Worm (Caenorhabditis elegans) whole organism, L1 larva: ENCODE data around the gene alh-7.

Experiments used
- Y116A8C.19 ChIP-seq: sonication (generic microtip); optimal IDR thresholded peaks from 2 replicates; lab custom pipeline; 2016; ENCODE audit warnings: missing compliant biosample characterization, missing genetic modification characterization, borderline replicate concordance
- aha-1 ChIP-seq: fragments of 150-350 bp; optimal IDR thresholded peaks from 2 replicates; lab custom pipeline; 2014; ENCODE audit warnings: missing biosample characterization, missing genetic modification characterization
- ceh-8 ChIP-seq: fragments of 200-800 bp; sonication (Bioruptor generic); optimal IDR thresholded peaks from 2 replicates; lab custom pipeline; 2018; ENCODE audit warnings: mild to moderate bottlenecking, missing genetic modification characterization, moderate library complexity, missing compliant biosample characterization
- ces-1 ChIP-seq: fragments of 150-350 bp; optimal IDR thresholded peaks from 2 replicates; lab custom pipeline; 2014; ENCODE audit warnings: missing biosample characterization, missing genetic modification reagents, missing genetic modification characterization
- dsc-1 ChIP-seq: sonication (generic microtip); optimal IDR thresholded peaks from 2 replicates; lab custom pipeline; 2016; ENCODE audit warnings: mild to moderate bottlenecking, missing genetic modification characterization, missing compliant biosample characterization
- efl-1 ChIP-seq, 4 experiments: fragments of 150-350 bp; optimal IDR thresholded peaks in 3 of 4; peaks in 1 of 4; 1 replicate in 1 of 4; 2 replicates in 3 of 4; lab custom pipeline; 2014; ENCODE audit warnings: missing biosample characterization in 2 of 4, missing genetic modification characterization in 2 of 4, missing genetic modification reagents in 2 of 4
- efl-3 ChIP-seq: fragments of 200-800 bp; sonication (Bioruptor generic); optimal IDR thresholded peaks from 2 replicates; lab custom pipeline; 2018; ENCODE audit warnings: mild to moderate bottlenecking, missing genetic modification characterization, missing compliant biosample characterization
- egl-27 ChIP-seq, 2 experiments: fragments of 150-350 bp in 1 of 2; sonication (generic microtip); optimal IDR thresholded peaks; 3 replicates each; lab custom pipeline; 2017 to 2018; ENCODE audit warnings: missing biosample characterization in 2 of 2, missing genetic modification characterization in 2 of 2, missing genetic modification reagents in 2 of 2
- elt-2 ChIP-seq: sonication (generic microtip); optimal IDR thresholded peaks from 2 replicates; lab custom pipeline; 2016; ENCODE audit warnings: missing genetic modification characterization, mild to moderate bottlenecking, inconsistent platforms, missing compliant biosample characterization, missing genetic modification reagents
- ets-5 ChIP-seq: fragments of 200-800 bp; sonication (Bioruptor generic); IDR thresholded peaks from 2 replicates; pipeline ENCODE4 v1.3.6; 2022; ENCODE audit warnings: missing genetic modification characterization, missing compliant biosample characterization
- fkh-4 ChIP-seq: sonication (generic microtip); optimal IDR thresholded peaks from 2 replicates; lab custom pipeline; 2016; ENCODE audit warnings: missing compliant biosample characterization, missing genetic modification characterization, borderline replicate concordance
- fos-1 ChIP-seq: fragments of 150-350 bp; optimal IDR thresholded peaks from 2 replicates; lab custom pipeline; 2014; ENCODE audit warnings: missing biosample characterization, missing genetic modification characterization
- grh-1 ChIP-seq: fragments of 200-800 bp; sonication (Bioruptor generic); IDR thresholded peaks from 2 replicates; pipeline ENCODE4 v1.3.6; 2022; ENCODE audit warnings: missing genetic modification reagents, missing genetic modification characterization, missing compliant biosample characterization
- hlh-4 ChIP-seq: sonication (generic microtip); optimal IDR thresholded peaks from 2 replicates; lab custom pipeline; 2016; ENCODE audit warnings: mild to moderate bottlenecking, missing genetic modification characterization, missing compliant biosample characterization
- isw-1 ChIP-seq: fragments of 200-800 bp; sonication (Bioruptor generic); IDR thresholded peaks from 2 replicates; pipeline ENCODE4 v1.3.6; 2022; ENCODE audit warnings: missing genetic modification characterization, missing compliant biosample characterization
- lin-14 ChIP-seq: fragments of 200-800 bp; sonication (Bioruptor generic); optimal IDR thresholded peaks from 2 replicates; lab custom pipeline; 2018; ENCODE audit warnings: mild to moderate bottlenecking, missing genetic modification characterization, moderate library complexity, missing compliant biosample characterization
- lin-35 ChIP-seq, 2 experiments: fragments of 150-350 bp; optimal IDR thresholded peaks; 2 replicates each; lab custom pipeline; 2014; ENCODE audit warnings: missing biosample characterization in 2 of 2, missing genetic modification characterization in 2 of 2, missing genetic modification reagents in 2 of 2
- lin-39 ChIP-seq: fragments of 150-350 bp; optimal IDR thresholded peaks from 2 replicates; lab custom pipeline; 2014; ENCODE audit warnings: missing biosample characterization, missing genetic modification reagents, missing genetic modification characterization
- lir-3 ChIP-seq: sonication (generic microtip); optimal IDR thresholded peaks from 2 replicates; lab custom pipeline; 2016; ENCODE audit warnings: mild to moderate bottlenecking, missing genetic modification characterization, moderate library complexity, missing compliant biosample characterization; ENCODE audit not compliant: poor library complexity
- lsy-2 ChIP-seq, 2 experiments: fragments of 150-350 bp; optimal IDR thresholded peaks; 2 replicates each; lab custom pipeline; 2014; ENCODE audit warnings: missing biosample characterization in 2 of 2, missing genetic modification characterization in 2 of 2
- mab-9 ChIP-seq: fragments of 200-800 bp; sonication (Bioruptor generic); IDR thresholded peaks from 2 replicates; pipeline ENCODE4 v1.3.6; 2022; ENCODE audit warnings: missing genetic modification reagents, missing genetic modification characterization, missing compliant biosample characterization
- mep-1 ChIP-seq: fragments of 150-350 bp; optimal IDR thresholded peaks from 2 replicates; lab custom pipeline; 2014; ENCODE audit warnings: missing biosample characterization, missing genetic modification characterization
- nhr-12 ChIP-seq: sonication (generic microtip); optimal IDR thresholded peaks from 2 replicates; lab custom pipeline; 2017; ENCODE audit warnings: missing biosample characterization, missing genetic modification characterization
- nhr-19 ChIP-seq: fragments of 200-800 bp; sonication (Bioruptor generic); conservative IDR thresholded peaks from 2 replicates; pipeline ENCODE4 v1.3.6; 2022; ENCODE audit warnings: missing genetic modification characterization, missing compliant biosample characterization
- nhr-20 ChIP-seq: sonication (generic microtip); optimal IDR thresholded peaks from 2 replicates; lab custom pipeline; 2016; ENCODE audit warnings: mild to moderate bottlenecking, missing genetic modification characterization, missing compliant biosample characterization
- nhr-71 ChIP-seq: sonication (generic microtip); optimal IDR thresholded peaks from 2 replicates; lab custom pipeline; 2016; ENCODE audit warnings: mild to moderate bottlenecking, missing genetic modification characterization, moderate library complexity, missing compliant biosample characterization
- nhr-77 ChIP-seq: fragments of 150-350 bp; optimal IDR thresholded peaks from 2 replicates; lab custom pipeline; 2014; ENCODE audit warnings: missing biosample characterization, missing genetic modification characterization
- nhr-85 ChIP-seq: sonication (generic microtip); peaks from one replicate; lab custom pipeline; 2016; ENCODE audit warnings: missing genetic modification characterization, inconsistent platforms, missing compliant biosample characterization
- pax-3 ChIP-seq: fragments of 200-800 bp; sonication (Bioruptor generic); optimal IDR thresholded peaks from 2 replicates; lab custom pipeline; 2018; ENCODE audit warnings: mild to moderate bottlenecking, missing genetic modification characterization, moderate library complexity, missing compliant biosample characterization
- snpc-4 ChIP-seq: fragments of 150-350 bp; optimal IDR thresholded peaks from 2 replicates; lab custom pipeline; 2014; ENCODE audit warnings: missing biosample characterization, missing genetic modification characterization
- sox-4 ChIP-seq: sonication (generic microtip); optimal IDR thresholded peaks from 2 replicates; lab custom pipeline; 2016; ENCODE audit warnings: missing genetic modification characterization, missing compliant biosample characterization
- tlp-1 ChIP-seq: fragments of 150-350 bp; optimal IDR thresholded peaks from 2 replicates; lab custom pipeline; 2014; ENCODE audit warnings: missing biosample characterization, missing genetic modification characterization
- unc-86 ChIP-seq: sonication (generic microtip); optimal IDR thresholded peaks from 2 replicates; lab custom pipeline; 2016; ENCODE audit warnings: missing genetic modification characterization, missing compliant biosample characterization
- unc-98 ChIP-seq: fragments of 200-800 bp; sonication (Bioruptor generic); IDR thresholded peaks from 2 replicates; pipeline ENCODE4 v1.3.6; 2022; ENCODE audit warnings: missing genetic modification characterization, missing compliant biosample characterization

The alh-7 gene

ce11 chrII:13529131-13529530 lies 37.5 kb upstream of the alh-7 start:
- TF ChIP-seq hlh-4 (no peak), Y116A8C.19 (no peak), fkh-4 (tag; lab: Kevin White, UChicago) (no peak), unc-98 (GFP tag; lab: Robert Waterston, UW) (no peak), nhr-20 (no peak), lin-35 (GFP tag; optimal IDR thresholded peaks at IDR 0.05; lab: Kevin White, UChicago) (no peak), ceh-8 (GFP tag; lab: Kevin White, UChicago) (no peak), tlp-1 (tag; lab: Kevin White, UChicago) (no peak), aha-1 (tag; lab: Kevin White, UChicago) (no peak), lin-14 (no peak), ces-1 (GFP tag; lab: Kevin White, UChicago) (no peak), fos-1 (tag; lab: Kevin White, UChicago) (no peak), grh-1 (GFP tag; lab: Robert Waterston, UW) (no peak), nhr-85 (tag; lab: Kevin White, UChicago) (no peak), ets-5 (no peak), pax-3 (tag; lab: Kevin White, UChicago) (no peak), lir-3 (tag; lab: Kevin White, UChicago) (no peak)

ce11 chrII:13521977-13522404 lies 30.4 kb upstream of the alh-7 start:
- TF ChIP-seq snpc-4 (peak; percentile 92), lin-39 (no peak), efl-1 (optimal IDR thresholded peaks at IDR 0.05; lab: Kevin White, UChicago) (no peak), efl-1 (GFP tag; optimal IDR thresholded peaks at IDR 0.05 in 1 of 2; lab: Kevin White, UChicago) (peak in 1 of 2 experiments; percentile 47), dsc-1 (no peak), nhr-85 (tag; lab: Kevin White, UChicago) (peak; percentile 68)

ce11 chrII:13521179-13521616 lies 29.6 kb upstream of the alh-7 start:
- TF ChIP-seq nhr-19 (GFP tag; lab: Robert Waterston, UW) (peak; percentile 22), snpc-4 (peak; percentile 93), nhr-71 (tag; lab: Kevin White, UChicago) (peak; percentile 26), mab-9 (GFP tag; lab: Robert Waterston, UW) (no peak), sox-4 (tag; lab: Kevin White, UChicago) (no peak), elt-2 (tag; lab: Kevin White, UChicago) (no peak), lin-14 (no peak), efl-1 (optimal IDR thresholded peaks at IDR 0.05; lab: Kevin White, UChicago) (no peak), efl-1 (GFP tag; optimal IDR thresholded peaks at IDR 0.05 in 1 of 2; lab: Kevin White, UChicago) (peak in 1 of 2 experiments; percentile 52), nhr-20 (no peak), nhr-12 (no peak), isw-1 (GFP tag; lab: Robert Waterston, UW) (no peak)

ce11 chrII:13517600-13517999 lies 26.0 kb upstream of the alh-7 start, which contains the start of gene sre-45:
sre-45 (plus strand) TSS chrII:13517900.
- TF ChIP-seq nhr-77 (no peak), mep-1 (tag; lab: Kevin White, UChicago) (no peak), egl-27 (tag; optimal IDR thresholded peaks at IDR 0.05; lab: Kevin White, UChicago) (no peak)

ce11 chrII:13515813-13516212 lies 24.2 kb upstream of the alh-7 start:
- TF ChIP-seq unc-86 (no peak), efl-3 (GFP tag; lab: Kevin White, UChicago) (no peak), lsy-2 (tag; optimal IDR thresholded peaks at IDR 0.05; lab: Kevin White, UChicago) (no peak)
